Worm (Caenorhabditis elegans) whole organism, L4 larva: ENCODE data around the gene msp-81.

Source experiments
- F37D6.2 ChIP-seq: sonication (generic microtip); optimal IDR thresholded peaks from 2 replicates; lab custom pipeline; 2016; ENCODE audit warnings: mild to moderate bottlenecking, missing genetic modification characterization, missing compliant biosample characterization
- T26A8.4 ChIP-seq: fragments of 200-800 bp; sonication (Bioruptor generic); IDR thresholded peaks from 2 replicates; pipeline ENCODE4 v1.3.6; 2022; ENCODE audit warnings: missing genetic modification characterization, missing compliant biosample characterization
- aha-1 ChIP-seq: fragments of 150-350 bp; peaks from one replicate; lab custom pipeline; 2014; ENCODE audit warnings: missing biosample characterization, missing genetic modification characterization
- ceh-20 ChIP-seq: fragments of 200-800 bp; sonication (Bioruptor generic); IDR thresholded peaks from 2 replicates; pipeline ENCODE4 v1.3.6; 2022; ENCODE audit warnings: missing genetic modification reagents, missing genetic modification characterization, missing compliant biosample characterization
- ceh-82 ChIP-seq: sonication (generic microtip); optimal IDR thresholded peaks from 2 replicates; lab custom pipeline; 2017; ENCODE audit warnings: missing biosample characterization, missing genetic modification characterization
- ctbp-1 ChIP-seq: fragments of 200-800 bp; sonication (Bioruptor generic); IDR thresholded peaks from 2 replicates; pipeline ENCODE4 v1.3.6; 2022; ENCODE audit warnings: missing genetic modification reagents, missing genetic modification characterization, missing compliant biosample characterization
- daf-16 ChIP-seq, 3 experiments: sonication (generic microtip); optimal IDR thresholded peaks; 2 replicates each; lab custom pipeline; 2016 to 2017; ENCODE audit warnings: missing genetic modification characterization in 3 of 3, missing genetic modification reagents in 3 of 3, mild to moderate bottlenecking in 2 of 3, missing compliant biosample characterization in 2 of 3, missing biosample characterization in 1 of 3, moderate library complexity in 1 of 3
- dmd-6 ChIP-seq: fragments of 200-800 bp; sonication (Bioruptor generic); IDR thresholded peaks from 2 replicates; pipeline ENCODE4 v1.3.6; 2022; ENCODE audit warnings: missing genetic modification reagents, missing genetic modification characterization, missing compliant biosample characterization
- dmd-8 ChIP-seq: fragments of 200-800 bp; sonication (Bioruptor generic); IDR thresholded peaks from 2 replicates; pipeline ENCODE4 v1.3.6; 2022; ENCODE audit warnings: missing genetic modification characterization, missing compliant biosample characterization
- dmd-9 ChIP-seq: fragments of 200-800 bp; sonication (Bioruptor generic); IDR thresholded peaks from 2 replicates; pipeline ENCODE4 v1.3.6; 2022; ENCODE audit warnings: missing genetic modification reagents, missing genetic modification characterization, missing compliant biosample characterization
- dpl-1 ChIP-seq: fragments of 150-350 bp; optimal IDR thresholded peaks from 2 replicates; lab custom pipeline; 2014; ENCODE audit warnings: missing biosample characterization, missing genetic modification reagents, missing genetic modification characterization
- duxl-1 ChIP-seq: sonication (generic microtip); optimal IDR thresholded peaks from 2 replicates; lab custom pipeline; 2016; ENCODE audit warnings: mild to moderate bottlenecking, missing genetic modification characterization, moderate library complexity, missing compliant biosample characterization; ENCODE audit not compliant: poor library complexity
- dve-1 ChIP-seq: sonication (generic microtip); optimal IDR thresholded peaks from 2 replicates; lab custom pipeline; 2017; ENCODE audit warnings: antibody characterized with exemption, mild to moderate bottlenecking, missing genetic modification characterization, missing compliant biosample characterization; ENCODE audit not compliant: insufficient read depth
- egl-43 ChIP-seq: fragments of 200-800 bp; sonication (Bioruptor generic); IDR thresholded peaks from 2 replicates; pipeline ENCODE4 v1.3.6; 2022; ENCODE audit warnings: missing genetic modification reagents, missing genetic modification characterization, missing compliant biosample characterization
- hif-1 ChIP-seq, 2 experiments: sonication (generic microtip); optimal IDR thresholded peaks; 2 replicates each; lab custom pipeline; 2016 to 2017; ENCODE audit warnings: missing compliant biosample characterization in 2 of 2, missing genetic modification characterization in 2 of 2, missing genetic modification reagents in 2 of 2, missing genotype in 2 of 2, mild to moderate bottlenecking in 1 of 2
- hlh-11 ChIP-seq: fragments of 200-800 bp; sonication (Bioruptor generic); optimal IDR thresholded peaks from 2 replicates; lab custom pipeline; 2018; ENCODE audit warnings: mild to moderate bottlenecking, missing genetic modification characterization, missing compliant biosample characterization
- lin-38 ChIP-seq: fragments of 200-800 bp; sonication (Bioruptor generic); IDR thresholded peaks from 2 replicates; pipeline ENCODE4 v1.3.6; 2022; ENCODE audit warnings: missing genetic modification reagents, missing genetic modification characterization, missing compliant biosample characterization
- lsy-2 ChIP-seq, 2 experiments: fragments of 150-350 bp in 1 of 2; sonication (generic microtip) in 1 of 2; optimal IDR thresholded peaks; 2 replicates each; lab custom pipeline; 2014 to 2017; ENCODE audit warnings: missing biosample characterization in 2 of 2, missing genetic modification characterization in 2 of 2
- mes-2 ChIP-seq: sonication (generic microtip); optimal IDR thresholded peaks from 2 replicates; lab custom pipeline; 2016; ENCODE audit warnings: missing genotype, mild to moderate bottlenecking, missing genetic modification characterization, missing compliant biosample characterization; ENCODE audit not compliant: poor library complexity, severe bottlenecking
- nhr-10 ChIP-seq: fragments of 150-350 bp; optimal IDR thresholded peaks from 2 replicates; lab custom pipeline; 2014; ENCODE audit warnings: missing biosample characterization, missing genetic modification characterization
- nhr-11 ChIP-seq: fragments of 150-350 bp; optimal IDR thresholded peaks from 2 replicates; lab custom pipeline; 2014; ENCODE audit warnings: missing biosample characterization, missing genetic modification characterization
- nhr-28 ChIP-seq: fragments of 150-350 bp; optimal IDR thresholded peaks from 2 replicates; lab custom pipeline; 2014; ENCODE audit warnings: missing biosample characterization, missing genetic modification characterization
- nhr-6 ChIP-seq: fragments of 150-350 bp; optimal IDR thresholded peaks from 2 replicates; lab custom pipeline; 2014; ENCODE audit warnings: missing biosample characterization, missing genetic modification characterization
- nhr-77 ChIP-seq: fragments of 150-350 bp; optimal IDR thresholded peaks from 2 replicates; lab custom pipeline; 2014; ENCODE audit warnings: missing biosample characterization, missing genetic modification characterization
- pha-4 ChIP-seq, 2 experiments: fragments of 150-350 bp in 1 of 2; fragments of 200-800 bp in 1 of 2; sonication (Bioruptor generic) in 1 of 2; IDR thresholded peaks in 1 of 2; optimal IDR thresholded peaks in 1 of 2; 2 replicates each; pipeline versions ENCODE4 v1.3.6 to Lab custom; 2014 to 2022; ENCODE audit warnings: missing genetic modification characterization in 2 of 2, missing genetic modification reagents in 2 of 2, missing biosample characterization in 1 of 2, missing compliant biosample characterization in 1 of 2
- php-3 ChIP-seq: fragments of 200-800 bp; sonication (Bioruptor generic); IDR thresholded peaks from 2 replicates; pipeline ENCODE4 v1.3.6; 2022; ENCODE audit warnings: missing genetic modification reagents, missing genetic modification characterization, missing compliant biosample characterization
- pqm-1 ChIP-seq: sonication (generic microtip); optimal IDR thresholded peaks from 2 replicates; lab custom pipeline; 2017; ENCODE audit warnings: missing biosample characterization, missing genetic modification characterization
- sdz-12 ChIP-seq: fragments of 200-800 bp; sonication (Bioruptor generic); optimal IDR thresholded peaks from 2 replicates; lab custom pipeline; 2018; ENCODE audit warnings: mild to moderate bottlenecking, missing genetic modification characterization, missing compliant biosample characterization
- set-16 ChIP-seq: fragments of 200-800 bp; sonication (Bioruptor generic); IDR thresholded peaks from 2 replicates; pipeline ENCODE4 v1.3.6; 2022; ENCODE audit warnings: missing genetic modification reagents, missing genetic modification characterization, missing compliant biosample characterization
- snpc-1.2 ChIP-seq: fragments of 200-800 bp; sonication (Bioruptor generic); IDR thresholded peaks from 2 replicates; pipeline ENCODE4 v1.3.6; 2022; ENCODE audit warnings: missing genetic modification reagents, missing genetic modification characterization, missing compliant biosample characterization
- unc-130 ChIP-seq: sonication (generic microtip); optimal IDR thresholded peaks from 2 replicates; lab custom pipeline; 2016; ENCODE audit warnings: missing genetic modification reagents, missing genetic modification characterization, missing compliant biosample characterization
- unc-62 ChIP-seq, 3 experiments: fragments of 150-350 bp in 1 of 3; sonication (generic microtip); optimal IDR thresholded peaks in 2 of 3; peaks in 1 of 3; 1 replicate in 1 of 3; 2 replicates in 2 of 3; lab custom pipeline; 2014 to 2017; ENCODE audit warnings: missing biosample characterization in 3 of 3, missing genetic modification characterization in 3 of 3, missing genetic modification reagents in 3 of 3, missing genotype in 1 of 3
- zag-1 ChIP-seq: fragments of 150-350 bp; optimal IDR thresholded peaks from 2 replicates; lab custom pipeline; 2014; ENCODE audit warnings: missing biosample characterization, missing genetic modification characterization
- ztf-11 ChIP-seq: fragments of 150-350 bp; optimal IDR thresholded peaks from 2 replicates; lab custom pipeline; 2014; ENCODE audit warnings: missing biosample characterization, missing genetic modification characterization
- ztf-7 ChIP-seq: fragments of 150-350 bp; optimal IDR thresholded peaks from 2 replicates; lab custom pipeline; 2014; ENCODE audit warnings: missing biosample characterization, missing genetic modification characterization

Gene msp-81

ce11 chrIV:9797304-9798003, 38.8 kb downstream of the msp-81 start, which contains the start of gene T13F2.2:
T13F2.2 (minus strand) TSS chrIV:9797354.
- peak; percentile 58 for TF ChIP-seq dve-1 (tag; lab: Kevin White, UChicago)
- TF ChIP-seq zag-1: no peak
- TF ChIP-seq unc-62 (GFP tag; optimal IDR thresholded peaks at IDR 0.05 in 1 of 2; lab: Kevin White, UChicago): peak in 1 of 2 experiments; percentile 2
- no peak for TF ChIP-seq unc-62 (tag; optimal IDR thresholded peaks at IDR 0.05; lab: Kevin White, UChicago)
- TF ChIP-seq lin-38 (GFP tag; lab: Robert Waterston, UW): 0 out of 2 replicates have a peak, but pooled peaks have one; percentile 16
- TF ChIP-seq hif-1 (tag; optimal IDR thresholded peaks at IDR 0.05; lab: Kevin White, UChicago): peak in 1 of 2 experiments; percentile 5
- TF ChIP-seq php-3 (GFP tag; lab: Robert Waterston, UW): peak; percentile 95
- peak; percentile 72 for TF ChIP-seq nhr-28 (tag; lab: Kevin White, UChicago)
- TF ChIP-seq F37D6.2 (tag; lab: Kevin White, UChicago): no peak
- no peak for TF ChIP-seq sdz-12 (GFP tag; lab: Kevin White, UChicago)
- peak; percentile 23 for TF ChIP-seq dpl-1 (GFP tag; lab: Kevin White, UChicago)
- no peak for TF ChIP-seq ztf-11
- TF ChIP-seq mes-2 (tag; lab: Kevin White, UChicago): peak; percentile 73
- TF ChIP-seq unc-130: peak; percentile 46
- no peak for TF ChIP-seq duxl-1 (tag; lab: Kevin White, UChicago)
- TF ChIP-seq pqm-1 (tag; lab: Kevin White, UChicago): peak; percentile 86
- no peak for TF ChIP-seq dmd-8 (GFP tag; lab: Robert Waterston, UW)
- peak; percentile 59 for TF ChIP-seq hlh-11 (tag; lab: Kevin White, UChicago)
- TF ChIP-seq lsy-2 (tag; optimal IDR thresholded peaks at IDR 0.05; lab: Kevin White, UChicago): peak in 1 of 2 experiments; percentile 15
- peak; percentile 11 for TF ChIP-seq nhr-77 (tag; lab: Kevin White, UChicago)
- peak; percentile 70; the same call in 1 of the 2 replicates for TF ChIP-seq dmd-6
- no peak for TF ChIP-seq daf-16 (GFP tag; optimal IDR thresholded peaks at IDR 0.05; lab: Kevin White, UChicago)
- peak; percentile 86 for TF ChIP-seq daf-16 (tag; optimal IDR thresholded peaks at IDR 0.05; lab: Kevin White, UChicago)

- no peak for TF ChIP-seq ztf-7
- TF ChIP-seq zag-1: no peak
- TF ChIP-seq dmd-9: no peak
- no peak for TF ChIP-seq ceh-20 (GFP tag; lab: Robert Waterston, UW)
- TF ChIP-seq T26A8.4 (GFP tag; lab: Robert Waterston, UW): no peak
- no peak for TF ChIP-seq ctbp-1 (GFP tag; lab: Robert Waterston, UW)
- no peak for TF ChIP-seq ceh-82 (tag; lab: Kevin White, UChicago)
- TF ChIP-seq nhr-10 (tag; lab: Kevin White, UChicago): no peak
- TF ChIP-seq pha-4 (GFP tag; IDR thresholded peaks at IDR 0.05; lab: Robert Waterston, UW): no peak
- TF ChIP-seq pha-4 (tag; optimal IDR thresholded peaks at IDR 0.05; lab: Kevin White, UChicago): no peak
- TF ChIP-seq nhr-11 (tag; lab: Kevin White, UChicago): no peak
- no peak for TF ChIP-seq dmd-6
- no peak for TF ChIP-seq egl-43
These were observed 39.7 kb downstream of the msp-81 start, which contains the start of gene pis-1 for ce11 chrIV:9796494-9796893. pis-1 (minus strand) TSS chrIV:9796594.

ce11 chrIV:9795250-9795649, 41.0 kb downstream of the msp-81 start:
- TF ChIP-seq nhr-6 (tag; lab: Kevin White, UChicago) (no peak), set-16 (peak; percentile 65), aha-1 (tag; lab: Kevin White, UChicago) (peak; percentile 52), snpc-1.2 (GFP tag; lab: Robert Waterston, UW) (no peak)
